Fruit fly (Drosophila melanogaster) whole organism, embryonic: Measurements from ENCODE around the gene CG31819.

Experiments
- C15 ChIP-seq: fragments of 200-800 bp; sonication (Bioruptor generic); IDR thresholded peaks from 3 replicates; pipeline ENCODE4 v1.3.6; 2022; ENCODE audit warnings: missing biosample characterization, missing genetic modification characterization
- CG11696 ChIP-seq: fragments of 200-800 bp; sonication (Bioruptor generic); IDR thresholded peaks from 2 replicates; pipeline ENCODE4 v1.3.6; 2022; ENCODE audit warnings: missing biosample characterization, missing genetic modification characterization
- CG12659 ChIP-seq: fragments of 200-800 bp; sonication (Bioruptor generic); optimal IDR thresholded peaks from 3 replicates; lab custom pipeline; 2017; ENCODE audit warnings: mild to moderate bottlenecking, missing biosample characterization, missing genetic modification reagents, missing genetic modification characterization
- CG15269 ChIP-seq: fragments of 200-800 bp; sonication (Bioruptor generic); optimal IDR thresholded peaks from 2 replicates; lab custom pipeline; 2018; ENCODE audit warnings: missing biosample characterization, mild to moderate bottlenecking, missing genetic modification characterization, moderate library complexity
- CG30403 ChIP-seq: fragments of 200-800 bp; sonication (Bioruptor generic); optimal IDR thresholded peaks from 3 replicates; lab custom pipeline; 2016; ENCODE audit warnings: missing biosample characterization, missing genetic modification characterization
- CG3163 ChIP-seq: fragments of 200-800 bp; sonication (Bioruptor generic); optimal IDR thresholded peaks from 3 replicates; lab custom pipeline; 2016; ENCODE audit warnings: missing biosample characterization, missing genetic modification characterization
- CG42726 ChIP-seq: fragments of 200-800 bp; sonication (Bioruptor generic); IDR thresholded peaks from 2 replicates; pipeline ENCODE4 v1.3.6; 2022; ENCODE audit warnings: missing biosample characterization, missing genetic modification characterization; ENCODE audit not compliant: partially characterized antibody
- CG5953 ChIP-seq: fragments of 200-800 bp; sonication (Bioruptor generic); IDR thresholded peaks from 2 replicates; pipeline ENCODE4 v1.3.6; 2022; ENCODE audit warnings: missing biosample characterization, missing genetic modification characterization
- CG7928 ChIP-seq: fragments of 200-800 bp; sonication (Bioruptor generic); optimal IDR thresholded peaks from 2 replicates; lab custom pipeline; 2017; ENCODE audit warnings: missing biosample characterization, mild to moderate bottlenecking, missing genetic modification characterization
- CG7963 ChIP-seq: fragments of 200-800 bp; sonication (Bioruptor generic); IDR thresholded peaks from 3 replicates; pipeline ENCODE4 v1.3.6; 2022; ENCODE audit warnings: missing biosample characterization, missing genetic modification characterization; ENCODE audit not compliant: partially characterized antibody
- CG8359 ChIP-seq: fragments of 200-800 bp; sonication (Bioruptor generic); optimal IDR thresholded peaks from 2 replicates; lab custom pipeline; 2017; ENCODE audit warnings: missing biosample characterization, mild to moderate bottlenecking, missing genetic modification characterization, borderline replicate concordance
- Camta ChIP-seq: fragments of 200-800 bp; sonication (Bioruptor generic); optimal IDR thresholded peaks from 2 replicates; lab custom pipeline; 2016; ENCODE audit warnings: missing biosample characterization, missing genetic modification characterization
- CrebB ChIP-seq: fragments of 200-800 bp; sonication (Bioruptor generic); optimal IDR thresholded peaks from 3 replicates; lab custom pipeline; 2018; ENCODE audit warnings: missing biosample characterization, mild to moderate bottlenecking, missing genetic modification characterization
- D ChIP-seq, 2 experiments: fragments of 200-800 bp in 1 of 2; fragments of >200 bp in 1 of 2; sonication (Bioruptor generic) in 1 of 2; optimal IDR thresholded peaks; 2 replicates in 1 of 2; 3 replicates in 1 of 2; lab custom pipeline; 2017; ENCODE audit warnings: mild to moderate bottlenecking in 1 of 2, missing biosample characterization in 1 of 2, missing genetic modification characterization in 1 of 2, missing genetic modification reagents in 1 of 2
- D19A ChIP-seq: fragments of 200-800 bp; optimal IDR thresholded peaks from 3 replicates; lab custom pipeline; 2019; ENCODE audit warnings: missing biosample characterization, mild to moderate bottlenecking, missing genetic modification characterization, moderate library complexity
- Doc3 ChIP-seq: fragments of 200-800 bp; sonication (Bioruptor generic); IDR thresholded peaks from 3 replicates; pipeline ENCODE4 v1.3.6; 2022; ENCODE audit warnings: missing biosample characterization, missing genetic modification characterization; ENCODE audit not compliant: partially characterized antibody
- Dp ChIP-seq: fragments of 200-800 bp; sonication (Bioruptor generic); optimal IDR thresholded peaks from 2 replicates; lab custom pipeline; 2018; ENCODE audit warnings: missing biosample characterization, mild to moderate bottlenecking, missing genetic modification characterization, moderate library complexity
- Elba2 ChIP-seq: fragments of 200-800 bp; sonication (Bioruptor generic); optimal IDR thresholded peaks from 3 replicates; lab custom pipeline; 2016; ENCODE audit warnings: missing biosample characterization, missing genetic modification characterization
- HLH4C ChIP-seq: fragments of 200-800 bp; sonication (Bioruptor generic); IDR thresholded peaks from 3 replicates; pipeline ENCODE4 v1.3.6; 2022; ENCODE audit warnings: missing biosample characterization, missing genetic modification characterization; ENCODE audit not compliant: partially characterized antibody
- Hand ChIP-seq: fragments of 200-800 bp; sonication (Bioruptor generic); optimal IDR thresholded peaks from 2 replicates; lab custom pipeline; 2017; ENCODE audit warnings: mild to moderate bottlenecking, missing biosample characterization, missing genetic modification reagents, missing genetic modification characterization
- Lhr ChIP-seq: fragments of 200-800 bp; sonication (Bioruptor generic); optimal IDR thresholded peaks from 3 replicates; lab custom pipeline; 2017; ENCODE audit warnings: mild to moderate bottlenecking, missing biosample characterization, missing genetic modification reagents, missing genetic modification characterization
- Mad ChIP-seq: fragments of 200-800 bp; sonication (Bioruptor generic); optimal IDR thresholded peaks from 2 replicates; lab custom pipeline; 2016; ENCODE audit warnings: missing biosample characterization, missing genetic modification characterization
- Nf-YB ChIP-seq: fragments of 200-800 bp; sonication (Bioruptor generic); optimal IDR thresholded peaks from 3 replicates; lab custom pipeline; 2019; ENCODE audit warnings: missing biosample characterization, mild to moderate bottlenecking, missing genetic modification characterization, moderate library complexity
- Pdp1 ChIP-seq, 2 experiments: fragments of 200-800 bp; sonication (Bioruptor generic); optimal IDR thresholded peaks; 3 replicates each; lab custom pipeline; 2016; ENCODE audit warnings: missing biosample characterization in 2 of 2, missing genetic modification characterization in 2 of 2, mild to moderate bottlenecking in 1 of 2, moderate library complexity in 1 of 2
- Taf1 ChIP-seq: fragments of 200-800 bp; sonication (Bioruptor generic); IDR thresholded peaks from 2 replicates; pipeline ENCODE4 v1.3.6; 2022; ENCODE audit warnings: missing biosample characterization, missing genetic modification characterization
- Usf ChIP-seq: fragments of 200-800 bp; sonication (Bioruptor generic); optimal IDR thresholded peaks from 2 replicates; lab custom pipeline; 2017; ENCODE audit warnings: missing genotype, missing biosample characterization, missing genetic modification characterization
- Xbp1 ChIP-seq: fragments of 200-800 bp; sonication (Bioruptor generic); optimal IDR thresholded peaks from 3 replicates; lab custom pipeline; 2016; ENCODE audit warnings: missing biosample characterization, mild to moderate bottlenecking, missing genetic modification characterization
- ap ChIP-seq: fragments of 200-800 bp; sonication (Bioruptor generic); IDR thresholded peaks from 2 replicates; pipeline ENCODE4 v1.3.6; 2022; ENCODE audit warnings: missing biosample characterization, missing genetic modification characterization
- ara ChIP-seq: fragments of 200-800 bp; sonication (Bioruptor generic); IDR thresholded peaks from 2 replicates; pipeline ENCODE4 v1.3.6; 2022; ENCODE audit warnings: missing biosample characterization, missing genetic modification characterization
- bab2 ChIP-seq: fragments of 200-800 bp; sonication (Bioruptor generic); optimal IDR thresholded peaks from 2 replicates; lab custom pipeline; 2016; ENCODE audit warnings: missing biosample characterization, missing genetic modification characterization
- btn ChIP-seq: fragments of 200-800 bp; sonication (Bioruptor generic); optimal IDR thresholded peaks from 2 replicates; lab custom pipeline; 2016; ENCODE audit warnings: missing biosample characterization, missing genetic modification characterization
- cas ChIP-seq: fragments of 200-800 bp; sonication (Bioruptor generic); IDR thresholded peaks from 2 replicates; pipeline ENCODE4 v1.3.6; 2022; ENCODE audit warnings: missing biosample characterization, missing genetic modification characterization
- chinmo ChIP-seq: fragments of 200-800 bp; sonication (Bioruptor generic); IDR thresholded peaks from 4 replicates; pipeline ENCODE4 v1.3.6; 2022; ENCODE audit warnings: missing biosample characterization, missing genetic modification characterization; ENCODE audit not compliant: partially characterized antibody
- dm ChIP-seq: fragments of 200-800 bp; sonication (Bioruptor generic); optimal IDR thresholded peaks from 3 replicates; lab custom pipeline; 2016; ENCODE audit warnings: missing biosample characterization, missing genetic modification characterization
- gcm2 ChIP-seq: fragments of 200-800 bp; sonication (Bioruptor generic); optimal IDR thresholded peaks from 2 replicates; lab custom pipeline; 2016; ENCODE audit warnings: missing biosample characterization, missing genetic modification characterization
- grau ChIP-seq: fragments of 200-800 bp; optimal IDR thresholded peaks from 3 replicates; lab custom pipeline; 2019; ENCODE audit warnings: missing biosample characterization, mild to moderate bottlenecking, missing genetic modification characterization, moderate library complexity
- jigr1 ChIP-seq: fragments of 200-800 bp; sonication (Bioruptor generic); IDR thresholded peaks from 3 replicates; pipeline ENCODE4 v1.3.6; 2022; ENCODE audit warnings: missing biosample characterization, missing genetic modification characterization
- nerfin-2 ChIP-seq: fragments of 200-800 bp; sonication (Bioruptor generic); IDR thresholded peaks from 2 replicates; pipeline ENCODE4 v1.3.6; 2022; ENCODE audit warnings: missing biosample characterization, missing genetic modification characterization; ENCODE audit not compliant: partially characterized antibody
- ranshi ChIP-seq: fragments of 200-800 bp; sonication (Bioruptor generic); IDR thresholded peaks from 2 replicates; pipeline ENCODE4 v1.3.6; 2022; ENCODE audit warnings: missing biosample characterization, missing genetic modification characterization
- rib ChIP-seq: fragments of 200-800 bp; sonication (Bioruptor generic); IDR thresholded peaks from 2 replicates; pipeline ENCODE4 v1.3.6; 2022; ENCODE audit warnings: missing biosample characterization, missing genetic modification characterization
- ro ChIP-seq: fragments of 200-800 bp; sonication (Bioruptor generic); IDR thresholded peaks from 2 replicates; pipeline ENCODE4 v1.3.6; 2022; ENCODE audit warnings: missing biosample characterization, missing genetic modification characterization
- sd ChIP-seq: fragments of 200-800 bp; sonication (Bioruptor generic); optimal IDR thresholded peaks from 3 replicates; lab custom pipeline; 2018; ENCODE audit warnings: missing biosample characterization, mild to moderate bottlenecking, missing genetic modification characterization, moderate library complexity
- so ChIP-seq: fragments of 200-800 bp; sonication (Bioruptor generic); IDR thresholded peaks from 3 replicates; pipeline ENCODE4 v1.3.6; 2022; ENCODE audit warnings: missing biosample characterization, missing genetic modification characterization
- vnd ChIP-seq: fragments of 200-800 bp; sonication (Bioruptor generic); IDR thresholded peaks from 3 replicates; pipeline ENCODE4 v1.3.6; 2022; ENCODE audit warnings: missing biosample characterization, missing genetic modification characterization; ENCODE audit not compliant: partially characterized antibody
- vvl ChIP-seq: fragments of 200-800 bp; sonication (Bioruptor generic); IDR thresholded peaks from 2 replicates; pipeline ENCODE4 v1.3.6; 2022; ENCODE audit warnings: missing biosample characterization, missing genetic modification characterization
- wdn ChIP-seq: fragments of 200-800 bp; sonication (Bioruptor generic); IDR thresholded peaks from 2 replicates; pipeline ENCODE4 v1.3.6; 2022; ENCODE audit warnings: missing biosample characterization, missing genetic modification characterization
- z ChIP-seq: fragments of 200-800 bp; sonication (Bioruptor generic); IDR thresholded peaks from 3 replicates; pipeline ENCODE4 v1.3.6; 2022; ENCODE audit warnings: missing biosample characterization, missing genetic modification characterization

The CG31819 gene

DNA sequence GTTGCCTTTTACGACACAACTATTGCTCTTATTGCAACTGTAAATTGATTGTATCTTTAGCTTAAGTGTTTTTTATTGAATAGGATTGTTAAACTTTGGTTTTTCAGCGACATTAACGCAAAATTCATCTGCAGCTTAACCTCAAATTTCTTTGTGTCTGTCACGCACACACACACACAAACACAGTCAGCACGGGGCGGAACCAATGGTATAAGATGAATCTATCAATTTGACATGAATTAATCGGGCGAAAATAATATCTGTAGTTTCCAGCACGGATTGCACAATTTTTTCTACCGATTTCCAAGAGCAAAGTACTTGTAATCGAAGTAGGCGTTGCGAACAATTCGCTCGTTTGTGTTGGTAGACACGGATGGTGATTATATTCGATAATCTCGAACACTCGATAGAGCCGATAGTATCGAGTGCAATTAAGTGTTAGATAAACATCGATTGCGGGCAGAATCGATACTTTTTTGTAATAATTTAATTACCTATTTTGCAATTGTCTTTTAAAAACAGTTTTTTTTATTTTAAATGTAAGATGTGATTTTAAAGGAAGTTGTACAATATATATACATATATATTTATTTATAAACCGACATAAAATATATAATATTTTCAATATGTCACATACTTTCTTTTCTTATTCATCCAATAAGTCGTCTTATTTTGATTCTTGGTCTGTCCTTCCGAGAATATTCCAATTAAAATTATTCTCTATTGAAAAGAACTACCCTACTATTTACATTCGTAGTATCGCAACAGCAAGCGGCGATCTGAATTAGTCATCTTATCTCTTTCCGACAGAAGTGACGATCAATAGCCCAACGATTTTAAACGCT, 46.2 kb downstream of the CG31819 start, which contains the start of the genes PRL-1 and EndoGI (continued):
- peak; percentile 90 for TF ChIP-seq CG15269 (tag; lab: Kevin White, UChicago)
- TF ChIP-seq z (GFP tag; lab: Robert Waterston, UW) = no peak
- TF ChIP-seq CG12659 (GFP tag; lab: Kevin White, UChicago) = peak; percentile 90
- no peak for TF ChIP-seq btn (GFP tag; lab: Kevin White, UChicago)
- TF ChIP-seq nerfin-2 (GFP tag; lab: Robert Waterston, UW) = peak; percentile 100
- no peak for TF ChIP-seq CG5953
- TF ChIP-seq gcm2 (GFP tag; lab: Kevin White, UChicago) = no peak
- peak; percentile 48 for TF ChIP-seq Dp (GFP tag; lab: Kevin White, UChicago)
- TF ChIP-seq Usf (GFP tag; lab: Kevin White, UChicago) = no peak
- TF ChIP-seq Xbp1 = peak; percentile 46
- TF ChIP-seq dm (GFP tag; lab: Kevin White, UChicago) = peak; percentile 52
- TF ChIP-seq CG11696 (GFP tag; lab: Robert Waterston, UW) = peak; percentile 77
- TF ChIP-seq cas (GFP tag; lab: Robert Waterston, UW) = 0 out of 2 replicates have a peak, but pooled peaks have one; percentile 44
- peak; percentile 79 for TF ChIP-seq so (GFP tag; lab: Robert Waterston, UW)
- peak; percentile 44 for TF ChIP-seq Elba2
- peak; percentile 76 for TF ChIP-seq D19A
- no peak for TF ChIP-seq jigr1 (GFP tag; lab: Robert Waterston, UW)
- TF ChIP-seq rib (GFP tag; lab: Robert Waterston, UW) = peak; percentile 45; the same call in 1 of the 2 replicates
- TF ChIP-seq C15 (GFP tag; lab: Robert Waterston, UW) = 0 out of 3 replicates have a peak, but pooled peaks have one; percentile 65
- TF ChIP-seq CG7963 (GFP tag; lab: Robert Waterston, UW) = peak; percentile 99
- TF ChIP-seq ara (GFP tag; lab: Robert Waterston, UW) = peak; percentile 44; the same call in 1 of the 2 replicates
- TF ChIP-seq HLH4C (GFP tag; lab: Robert Waterston, UW) = peak; percentile 99
- TF ChIP-seq Hand (GFP tag; lab: Kevin White, UChicago) = peak; percentile 29
- TF ChIP-seq ap (GFP tag; lab: Robert Waterston, UW) = peak; percentile 72
- peak; percentile 97 for TF ChIP-seq Doc3
- peak; percentile 64; the same call in 1 of the 2 replicates for TF ChIP-seq Taf1 (GFP tag; lab: Robert Waterston, UW)
- TF ChIP-seq D (optimal IDR thresholded peaks at IDR 0.05; lab: Kevin White, UChicago) = peak; percentile 15
- TF ChIP-seq D (GFP tag; optimal IDR thresholded peaks at IDR 0.05; lab: Kevin White, UChicago) = peak; percentile 13
- peak; percentile 71 for TF ChIP-seq wdn
- TF ChIP-seq Camta (GFP tag; lab: Kevin White, UChicago) = peak; percentile 28
- TF ChIP-seq CG8359 (GFP tag; lab: Kevin White, UChicago) = no peak
- peak; percentile 78; the same call in 1 of the 2 replicates for TF ChIP-seq ranshi (GFP tag; lab: Robert Waterston, UW)
- peak; percentile 29 for TF ChIP-seq Mad (GFP tag; lab: Kevin White, UChicago)
- TF ChIP-seq chinmo (GFP tag; lab: Robert Waterston, UW) = peak; percentile 99
- peak; percentile 4 for TF ChIP-seq Lhr (GFP tag; lab: Kevin White, UChicago)
- no peak for TF ChIP-seq ro (GFP tag; lab: Robert Waterston, UW)
- TF ChIP-seq bab2 (GFP tag; lab: Kevin White, UChicago) = peak; percentile 13
- TF ChIP-seq sd (tag; lab: Kevin White, UChicago) = peak; percentile 48
- peak; percentile 73 for TF ChIP-seq CrebB (tag; lab: Kevin White, UChicago)
- TF ChIP-seq CG3163 (GFP tag; lab: Kevin White, UChicago) = peak; percentile 31
- TF ChIP-seq Nf-YB (GFP tag; lab: Kevin White, UChicago) = peak; percentile 68
- peak in 1 of 2 experiments; percentile 57 for TF ChIP-seq Pdp1 (GFP tag; optimal IDR thresholded peaks at IDR 0.05; lab: Kevin White, UChicago)
- peak; percentile 87 for TF ChIP-seq grau
- TF ChIP-seq CG42726 (GFP tag; lab: Robert Waterston, UW) = peak; percentile 98
- TF ChIP-seq vvl (GFP tag; lab: Robert Waterston, UW) = peak; percentile 88
- peak; percentile 100 for TF ChIP-seq vnd (GFP tag; lab: Robert Waterston, UW)
- TF ChIP-seq CG30403 (GFP tag; lab: Kevin White, UChicago) = peak; percentile 71
- TF ChIP-seq CG7928 (GFP tag; lab: Kevin White, UChicago) = no peak
